Worm (Caenorhabditis elegans): ENCODE results near the gene Y14H12B.2.

DNA sequence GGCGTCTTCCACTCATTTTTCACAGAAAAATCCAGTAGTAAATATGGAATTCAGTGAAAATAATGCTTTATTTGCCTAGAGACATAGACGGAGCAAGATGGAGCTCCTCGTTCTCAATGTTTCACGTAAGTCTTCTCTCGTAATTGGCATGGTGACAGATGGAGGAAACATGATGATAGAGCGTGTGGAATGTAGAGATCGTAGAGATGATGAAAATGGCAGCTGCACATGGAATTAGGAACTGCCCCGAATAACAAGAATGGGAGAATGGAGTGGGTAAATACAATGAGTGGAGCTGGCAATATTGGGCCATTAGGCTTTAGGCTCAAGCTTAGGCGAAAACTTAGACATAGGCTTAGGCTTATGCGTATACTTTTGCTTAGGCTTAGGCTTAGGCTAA is 41.4 kb upstream of the Y14H12B.2 start, which contains the start of gene cank-26:
- no peak for TF ChIP-seq F57C9.4 (tag; optimal IDR thresholded peaks at IDR 0.05)
- TF ChIP-seq sdz-38 (tag; optimal IDR thresholded peaks at IDR 0.05) = no peak
- TF ChIP-seq unc-62 (GFP tag; optimal IDR thresholded peaks at IDR 0.05) = no peak
- TF ChIP-seq repo-1 (tag; optimal IDR thresholded peaks at IDR 0.05) = no peak
- no peak for TF ChIP-seq Y67H2A.10 (GFP tag; conservative IDR thresholded peaks at IDR 0.05)
- no peak for TF ChIP-seq madf-8 (GFP tag; conservative IDR thresholded peaks at IDR 0.05)
- no peak for TF ChIP-seq mxl-1 (tag; optimal IDR thresholded peaks at IDR 0.05)
- TF ChIP-seq rec-8 (tag; optimal IDR thresholded peaks at IDR 0.05) = no peak

All from whole organism, young adult.